Fruit fly (Drosophila melanogaster) whole organism, embryonic: ENCODE measurements around the gene Cyp310a1.

Experiments
- BEAF-32 ChIP-seq: fragments of 200-800 bp; sonication (Bioruptor generic); optimal IDR thresholded peaks from 3 replicates; lab custom pipeline; 2017; ENCODE audit warnings: missing biosample characterization, missing genetic modification characterization, mild to moderate bottlenecking, moderate library complexity, missing genetic modification reagents
- CG10321 ChIP-seq: fragments of 200-800 bp; sonication (Bioruptor generic); IDR thresholded peaks from 2 replicates; pipeline ENCODE4 v1.3.6; 2022; ENCODE audit warnings: missing biosample characterization, missing genetic modification characterization
- CG11093 ChIP-seq: fragments of 200-800 bp; sonication (Bioruptor generic); IDR thresholded peaks from 3 replicates; pipeline ENCODE4 v1.3.6; 2022; ENCODE audit warnings: missing biosample characterization, missing genetic modification characterization
- CG12104 ChIP-seq: fragments of 200-800 bp; sonication (Bioruptor generic); optimal IDR thresholded peaks from 3 replicates; lab custom pipeline; 2016; ENCODE audit warnings: missing biosample characterization, missing genetic modification characterization
- CG2120 ChIP-seq: fragments of 200-800 bp; sonication (Bioruptor generic); optimal IDR thresholded peaks from 3 replicates; lab custom pipeline; 2016; ENCODE audit warnings: missing biosample characterization, missing genetic modification characterization
- CG2889 ChIP-seq: fragments of 200-800 bp; sonication (Bioruptor generic); IDR thresholded peaks from 3 replicates; pipeline ENCODE4 v1.3.6; 2022; ENCODE audit warnings: missing biosample characterization, missing genetic modification characterization
- CG42726 ChIP-seq: fragments of 200-800 bp; sonication (Bioruptor generic); IDR thresholded peaks from 2 replicates; pipeline ENCODE4 v1.3.6; 2022; ENCODE audit warnings: missing biosample characterization, missing genetic modification characterization; ENCODE audit not compliant: partially characterized antibody
- CG43689 ChIP-seq: fragments of 200-800 bp; sonication (Bioruptor generic); IDR thresholded peaks from 2 replicates; pipeline ENCODE4 v1.3.6; 2022; ENCODE audit warnings: missing biosample characterization, missing genetic modification characterization
- CG5245 ChIP-seq: fragments of 200-800 bp; sonication (Bioruptor generic); optimal IDR thresholded peaks from 3 replicates; lab custom pipeline; 2016; ENCODE audit warnings: missing biosample characterization, missing genetic modification characterization
- CG6813 ChIP-seq: fragments of 200-800 bp; sonication (Bioruptor generic); optimal IDR thresholded peaks from 2 replicates; lab custom pipeline; 2017; ENCODE audit warnings: missing biosample characterization, missing genetic modification characterization, mild to moderate bottlenecking, moderate library complexity, missing genetic modification reagents
- CG7372 ChIP-seq: fragments of 200-800 bp; sonication (Bioruptor generic); IDR thresholded peaks from 2 replicates; pipeline ENCODE4 v1.3.6; 2022; ENCODE audit warnings: missing biosample characterization, missing genetic modification characterization
- CG7556 ChIP-seq: fragments of 200-800 bp; sonication (Bioruptor generic); optimal IDR thresholded peaks from 2 replicates; lab custom pipeline; 2017; ENCODE audit warnings: missing biosample characterization, mild to moderate bottlenecking, missing genetic modification characterization
- CG9609 ChIP-seq: fragments of 200-800 bp; sonication (Bioruptor generic); optimal IDR thresholded peaks from 3 replicates; lab custom pipeline; 2016; ENCODE audit warnings: missing biosample characterization, missing genetic modification characterization
- CTCF ChIP-seq: fragments of 200-800 bp; sonication (Bioruptor generic); optimal IDR thresholded peaks from 2 replicates; lab custom pipeline; 2017; ENCODE audit warnings: missing biosample characterization, mild to moderate bottlenecking, missing genetic modification characterization, moderate library complexity
- Chrac-16 ChIP-seq: fragments of 200-800 bp; sonication (Bioruptor generic); optimal IDR thresholded peaks from 3 replicates; lab custom pipeline; 2016; ENCODE audit warnings: missing biosample characterization, missing genetic modification characterization
- Deaf1 ChIP-seq: fragments of 200-800 bp; optimal IDR thresholded peaks from 3 replicates; lab custom pipeline; 2019; ENCODE audit warnings: missing biosample characterization, mild to moderate bottlenecking, missing genetic modification characterization, moderate library complexity
- Dek ChIP-seq: fragments of 200-800 bp; sonication (Bioruptor generic); optimal IDR thresholded peaks from 3 replicates; lab custom pipeline; 2019; ENCODE audit warnings: missing biosample characterization, mild to moderate bottlenecking, missing genetic modification characterization, moderate library complexity
- E2f2 ChIP-seq: fragments of 200-800 bp; sonication (Bioruptor generic); IDR thresholded peaks from 2 replicates; pipeline ENCODE4 v1.3.6; 2022; ENCODE audit warnings: missing biosample characterization, missing genetic modification characterization
- ERR ChIP-seq: fragments of 200-800 bp; sonication (Bioruptor generic); optimal IDR thresholded peaks from 2 replicates; lab custom pipeline; 2016; ENCODE audit warnings: missing biosample characterization, missing genetic modification characterization
- Ets97D ChIP-seq: fragments of 200-800 bp; sonication (Bioruptor generic); optimal IDR thresholded peaks from 3 replicates; lab custom pipeline; 2016; ENCODE audit warnings: missing biosample characterization, missing genetic modification characterization
- Fer3 ChIP-seq: fragments of 200-800 bp; sonication (Bioruptor generic); optimal IDR thresholded peaks from 2 replicates; lab custom pipeline; 2018; ENCODE audit warnings: missing biosample characterization, mild to moderate bottlenecking, missing genetic modification characterization, moderate library complexity
- H15 ChIP-seq: fragments of 200-800 bp; sonication (Bioruptor generic); IDR thresholded peaks from 3 replicates; pipeline ENCODE4 v1.3.6; 2022; ENCODE audit warnings: missing biosample characterization, missing genetic modification characterization
- HLH4C ChIP-seq: fragments of 200-800 bp; sonication (Bioruptor generic); IDR thresholded peaks from 3 replicates; pipeline ENCODE4 v1.3.6; 2022; ENCODE audit warnings: missing biosample characterization, missing genetic modification characterization; ENCODE audit not compliant: partially characterized antibody
- HLH54F ChIP-seq: fragments of 200-800 bp; sonication (Bioruptor generic); optimal IDR thresholded peaks from 3 replicates; lab custom pipeline; 2016; ENCODE audit warnings: missing biosample characterization, missing genetic modification characterization
- Hand ChIP-seq: fragments of 200-800 bp; sonication (Bioruptor generic); optimal IDR thresholded peaks from 2 replicates; lab custom pipeline; 2017; ENCODE audit warnings: mild to moderate bottlenecking, missing biosample characterization, missing genetic modification reagents, missing genetic modification characterization
- Hey ChIP-seq: fragments of 200-800 bp; sonication (Bioruptor generic); optimal IDR thresholded peaks from 3 replicates; lab custom pipeline; 2018; ENCODE audit warnings: missing biosample characterization, mild to moderate bottlenecking, missing genetic modification characterization
- Max ChIP-seq: fragments of 200-800 bp; sonication (Bioruptor generic); optimal IDR thresholded peaks from 2 replicates; lab custom pipeline; 2016; ENCODE audit warnings: missing biosample characterization, mild to moderate bottlenecking, missing genetic modification characterization
- Mes4 ChIP-seq: fragments of 200-800 bp; sonication (Bioruptor generic); optimal IDR thresholded peaks from 2 replicates; lab custom pipeline; 2016; ENCODE audit warnings: missing biosample characterization, missing genetic modification characterization
- Rfx ChIP-seq: fragments of 200-800 bp; sonication (Bioruptor generic); IDR thresholded peaks from 2 replicates; pipeline ENCODE4 v1.3.6; 2022; ENCODE audit warnings: missing biosample characterization, missing genetic modification characterization
- Side ChIP-seq: fragments of 200-800 bp; sonication (Bioruptor generic); optimal IDR thresholded peaks from 2 replicates; lab custom pipeline; 2016; ENCODE audit warnings: missing biosample characterization, missing genetic modification characterization
- Taf1 ChIP-seq: fragments of 200-800 bp; sonication (Bioruptor generic); IDR thresholded peaks from 2 replicates; pipeline ENCODE4 v1.3.6; 2022; ENCODE audit warnings: missing biosample characterization, missing genetic modification characterization
- ab ChIP-seq: fragments of 200-800 bp; sonication (Bioruptor generic); optimal IDR thresholded peaks from 2 replicates; lab custom pipeline; 2016; ENCODE audit warnings: missing biosample characterization, missing genetic modification characterization
- cad ChIP-seq: fragments of >200 bp; optimal IDR thresholded peaks from 2 replicates; lab custom pipeline; 2017; ENCODE audit warnings: missing biosample characterization, missing genetic modification characterization
- chif ChIP-seq, 2 experiments: fragments of 200-800 bp; sonication (Bioruptor generic); optimal IDR thresholded peaks; 3 replicates each; lab custom pipeline; 2016; ENCODE audit warnings: missing biosample characterization in 2 of 2, missing genetic modification characterization in 2 of 2
- corto ChIP-seq: fragments of 200-800 bp; sonication (Bioruptor generic); optimal IDR thresholded peaks from 2 replicates; lab custom pipeline; 2016; ENCODE audit warnings: missing biosample characterization, mild to moderate bottlenecking, missing genetic modification characterization, moderate library complexity
- croc ChIP-seq: fragments of 200-800 bp; sonication (Bioruptor generic); conservative IDR thresholded peaks from 3 replicates; pipeline ENCODE4 v1.3.6; 2022; ENCODE audit warnings: missing biosample characterization, missing genetic modification characterization
- crp ChIP-seq, 2 experiments: fragments of 200-800 bp; sonication (Bioruptor generic); optimal IDR thresholded peaks; 2 replicates in 1 of 2; 3 replicates in 1 of 2; lab custom pipeline; 2017; ENCODE audit warnings: missing biosample characterization in 2 of 2, missing genetic modification characterization in 2 of 2, mild to moderate bottlenecking in 1 of 2, moderate library complexity in 1 of 2
- cwo ChIP-seq: fragments of 200-800 bp; sonication (Bioruptor generic); optimal IDR thresholded peaks from 3 replicates; lab custom pipeline; 2017; ENCODE audit warnings: missing biosample characterization, missing genetic modification characterization, mild to moderate bottlenecking, moderate library complexity, missing genetic modification reagents
- ftz-f1 ChIP-seq: fragments of 200-800 bp; sonication (Bioruptor generic); optimal IDR thresholded peaks from 2 replicates; lab custom pipeline; 2016; ENCODE audit warnings: missing biosample characterization, missing genetic modification characterization
- h ChIP-seq: fragments of >200 bp; optimal IDR thresholded peaks from 2 replicates; lab custom pipeline; 2017
- hth ChIP-seq: fragments of >200 bp; optimal IDR thresholded peaks from 2 replicates; lab custom pipeline; 2017; ENCODE audit warnings: inconsistent platforms
- kah ChIP-seq: fragments of 200-800 bp; sonication (Bioruptor generic); optimal IDR thresholded peaks from 2 replicates; lab custom pipeline; 2018; ENCODE audit warnings: missing biosample characterization, mild to moderate bottlenecking, missing genetic modification characterization
- lbe ChIP-seq: fragments of 200-800 bp; sonication (Bioruptor generic); optimal IDR thresholded peaks from 2 replicates; lab custom pipeline; 2016; ENCODE audit warnings: missing biosample characterization, mild to moderate bottlenecking, missing genetic modification characterization
- nom ChIP-seq: fragments of 200-800 bp; sonication (Bioruptor generic); optimal IDR thresholded peaks from 2 replicates; lab custom pipeline; 2017; ENCODE audit warnings: missing biosample characterization, missing genetic modification characterization, mild to moderate bottlenecking, moderate library complexity, missing genetic modification reagents
- phol ChIP-seq: fragments of 200-800 bp; sonication (Bioruptor generic); optimal IDR thresholded peaks from 3 replicates; lab custom pipeline; 2018; ENCODE audit warnings: missing biosample characterization, mild to moderate bottlenecking, missing genetic modification characterization, moderate library complexity
- pros ChIP-seq: fragments of 200-800 bp; sonication (Bioruptor generic); optimal IDR thresholded peaks from 3 replicates; lab custom pipeline; 2019; ENCODE audit warnings: missing biosample characterization, mild to moderate bottlenecking, missing genetic modification characterization, moderate library complexity
- pum ChIP-seq: fragments of 200-800 bp; sonication (Bioruptor generic); optimal IDR thresholded peaks from 2 replicates; lab custom pipeline; 2016; ENCODE audit warnings: missing biosample characterization, missing genetic modification characterization
- pzg ChIP-seq: fragments of 200-800 bp; sonication (Bioruptor generic); optimal IDR thresholded peaks from 3 replicates; lab custom pipeline; 2018; ENCODE audit warnings: missing biosample characterization, mild to moderate bottlenecking, missing genetic modification characterization, moderate library complexity
- tgo ChIP-seq: fragments of 200-800 bp; sonication (Bioruptor generic); IDR thresholded peaks from 3 replicates; pipeline ENCODE4 v1.3.6; 2022; ENCODE audit warnings: missing biosample characterization, missing genetic modification characterization
- tna ChIP-seq: fragments of 200-800 bp; sonication (Bioruptor generic); IDR thresholded peaks from 2 replicates; pipeline ENCODE4 v1.3.6; 2022; ENCODE audit warnings: missing biosample characterization, missing genetic modification characterization; ENCODE audit not compliant: partially characterized antibody
- trem ChIP-seq: fragments of 200-800 bp; optimal IDR thresholded peaks from 3 replicates; lab custom pipeline; 2019; ENCODE audit warnings: missing biosample characterization, mild to moderate bottlenecking, missing genetic modification characterization, moderate library complexity
- vfl ChIP-seq: fragments of 200-800 bp; sonication (Bioruptor generic); optimal IDR thresholded peaks from 2 replicates; lab custom pipeline; 2016; ENCODE audit warnings: missing biosample characterization, missing genetic modification characterization

The Cyp310a1 gene

DNA sequence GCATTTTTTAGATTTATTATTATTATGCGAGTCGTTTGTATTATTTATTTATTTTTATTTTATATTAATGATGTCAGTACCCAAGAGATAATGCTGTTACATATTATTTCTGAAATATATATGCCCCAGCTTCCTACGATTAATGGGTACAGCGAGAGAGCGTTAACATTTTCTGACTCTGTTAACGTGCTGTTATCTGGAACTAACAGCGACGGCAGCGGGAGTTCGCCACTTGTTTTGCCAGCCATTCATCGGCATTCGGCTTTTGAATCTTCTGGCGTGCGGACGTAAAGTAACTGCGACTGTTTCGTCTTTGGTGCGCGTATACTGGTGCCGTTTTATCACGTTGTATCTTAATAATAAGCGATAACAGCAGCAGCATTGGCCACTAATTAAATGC lies 35.8 kb downstream of the Cyp310a1 start, which contains the start of gene MESR3 (continued):
- no peak for TF ChIP-seq corto
- no peak for TF ChIP-seq CG11093 (GFP tag; lab: Robert Waterston, UW)
- no peak for TF ChIP-seq chif (GFP tag; optimal IDR thresholded peaks at IDR 0.05; lab: Kevin White, UChicago)
- TF ChIP-seq CG10321 (GFP tag; lab: Robert Waterston, UW): peak; percentile 26; the same call in 1 of the 2 replicates
- TF ChIP-seq trem (tag; lab: Kevin White, UChicago): peak; percentile 76
- TF ChIP-seq pros (GFP tag; lab: Kevin White, UChicago): no peak
- peak; percentile 26; the same call in 1 of the 3 replicates for TF ChIP-seq tgo (GFP tag; lab: Robert Waterston, UW)
- TF ChIP-seq Taf1 (GFP tag; lab: Robert Waterston, UW): peak; percentile 51; the same call in 1 of the 2 replicates
- TF ChIP-seq CG2120 (GFP tag; lab: Kevin White, UChicago): peak; percentile 40
- TF ChIP-seq Ets97D (GFP tag; lab: Kevin White, UChicago): no peak
- no peak for TF ChIP-seq cad
- TF ChIP-seq pzg (GFP tag; lab: Kevin White, UChicago): no peak
- peak; percentile 83 for TF ChIP-seq CG6813 (GFP tag; lab: Kevin White, UChicago)
- TF ChIP-seq cwo (GFP tag; lab: Kevin White, UChicago): peak; percentile 80
- TF ChIP-seq pum: no peak
- peak; percentile 28 for TF ChIP-seq Hey (tag; lab: Kevin White, UChicago)
- no peak for TF ChIP-seq CTCF (GFP tag; lab: Kevin White, UChicago)
- peak; percentile 50 for TF ChIP-seq Rfx (GFP tag; lab: Robert Waterston, UW)
- no peak for TF ChIP-seq CG9609 (GFP tag; lab: Kevin White, UChicago)
- peak; percentile 86 for TF ChIP-seq Fer3 (tag; lab: Kevin White, UChicago)
- TF ChIP-seq Deaf1 (tag; lab: Kevin White, UChicago): peak; percentile 92
- peak; percentile 56 for TF ChIP-seq CG7556 (GFP tag; lab: Kevin White, UChicago)
- no peak for TF ChIP-seq ERR (GFP tag; lab: Kevin White, UChicago)
- no peak for TF ChIP-seq CG43689 (GFP tag; lab: Robert Waterston, UW)
- 0 out of 2 replicates have a peak, but pooled peaks have one; percentile 26 for TF ChIP-seq CG42726 (GFP tag; lab: Robert Waterston, UW)
- no peak for TF ChIP-seq Chrac-16 (GFP tag; lab: Kevin White, UChicago)
- TF ChIP-seq h (lab: Kevin White, UChicago): no peak
- TF ChIP-seq CG12104 (GFP tag; lab: Kevin White, UChicago): peak; percentile 19
- TF ChIP-seq hth: no peak
- TF ChIP-seq BEAF-32 (GFP tag; lab: Kevin White, UChicago): no peak
- peak; percentile 52 for TF ChIP-seq lbe (GFP tag; lab: Kevin White, UChicago)
- TF ChIP-seq Hand (GFP tag; lab: Kevin White, UChicago): peak; percentile 61
- TF ChIP-seq nom (GFP tag; lab: Kevin White, UChicago): peak; percentile 81
- no peak for TF ChIP-seq crp (GFP tag; optimal IDR thresholded peaks at IDR 0.05; lab: Kevin White, UChicago)
- TF ChIP-seq ab (GFP tag; lab: Kevin White, UChicago): no peak
- TF ChIP-seq CG2889: no peak
- TF ChIP-seq HLH4C: 0 out of 3 replicates have a peak, but pooled peaks have one; percentile 37
- TF ChIP-seq Mes4 (GFP tag; lab: Kevin White, UChicago): no peak
- TF ChIP-seq vfl (GFP tag; lab: Kevin White, UChicago): no peak
- 0 out of 3 replicates have a peak, but pooled peaks have one; percentile 56 for TF ChIP-seq H15 (GFP tag; lab: Robert Waterston, UW)
- no peak; the same call in 1 of the 3 replicates for TF ChIP-seq croc
- no peak for TF ChIP-seq Max (GFP tag; lab: Kevin White, UChicago)
- TF ChIP-seq tna: no peak; the same call in 1 of the 2 replicates
- no peak for TF ChIP-seq CG7372 (GFP tag; lab: Robert Waterston, UW)
- TF ChIP-seq CG5245 (GFP tag; lab: Kevin White, UChicago): peak; percentile 30
- TF ChIP-seq kah: peak; percentile 57
- TF ChIP-seq ftz-f1: peak; percentile 30
- TF ChIP-seq Side (GFP tag; lab: Kevin White, UChicago): peak; percentile 52
- peak; percentile 74 for TF ChIP-seq phol
- TF ChIP-seq E2f2 (GFP tag; lab: Robert Waterston, UW): peak; percentile 55; the same call in 1 of the 2 replicates
- peak; percentile 15 for TF ChIP-seq Dek (tag; lab: Kevin White, UChicago)
- peak; percentile 11 for TF ChIP-seq HLH54F (GFP tag; lab: Kevin White, UChicago)
